Fruit fly (Drosophila melanogaster) whole organism, adult: ENCODE measurements around the gene CG42822.

Experiments used
- CG11617 ChIP-seq: fragments of 200-800 bp; sonication (Bioruptor generic); optimal IDR thresholded peaks from 2 replicates; lab custom pipeline; 2017; ENCODE audit warnings: mild to moderate bottlenecking, missing biosample characterization, missing genetic modification reagents, missing genetic modification characterization
- CG12768 ChIP-seq: fragments of 200-800 bp; sonication (Bioruptor generic); optimal IDR thresholded peaks from 2 replicates; lab custom pipeline; 2017; ENCODE audit warnings: missing biosample characterization, missing genetic modification characterization, mild to moderate bottlenecking, moderate library complexity, missing genetic modification reagents
- CG1620 ChIP-seq: fragments of 200-800 bp; sonication (Bioruptor generic); optimal IDR thresholded peaks from 2 replicates; lab custom pipeline; 2016; ENCODE audit warnings: missing biosample characterization, missing genetic modification characterization
- CG33017 ChIP-seq: fragments of 200-800 bp; sonication (Bioruptor generic); optimal IDR thresholded peaks from 2 replicates; lab custom pipeline; 2018; ENCODE audit warnings: missing biosample characterization, mild to moderate bottlenecking, missing genetic modification characterization, moderate library complexity
- CG7101 ChIP-seq: fragments of 200-800 bp; sonication (Bioruptor generic); optimal IDR thresholded peaks from 2 replicates; lab custom pipeline; 2018; ENCODE audit warnings: missing biosample characterization, mild to moderate bottlenecking, missing genetic modification characterization, moderate library complexity
- Clk ChIP-seq: fragments of 200-800 bp; sonication (Bioruptor generic); optimal IDR thresholded peaks from 2 replicates; lab custom pipeline; 2017; ENCODE audit warnings: missing biosample characterization, missing genetic modification characterization
- Mnt ChIP-seq: fragments of 200-800 bp; sonication (Bioruptor generic); optimal IDR thresholded peaks from 2 replicates; lab custom pipeline; 2016; ENCODE audit warnings: missing biosample characterization, mild to moderate bottlenecking, missing genetic modification characterization
- bab1 ChIP-seq: fragments of 200-800 bp; sonication (Bioruptor generic); optimal IDR thresholded peaks from 3 replicates; lab custom pipeline; 2019; ENCODE audit warnings: missing biosample characterization, mild to moderate bottlenecking, missing genetic modification characterization, moderate library complexity
- cic ChIP-seq: fragments of 200-800 bp; sonication (Bioruptor generic); optimal IDR thresholded peaks from 2 replicates; lab custom pipeline; 2017; ENCODE audit warnings: missing biosample characterization, mild to moderate bottlenecking, missing genetic modification characterization, moderate library complexity
- kay ChIP-seq: fragments of 200-800 bp; sonication (Bioruptor generic); peaks from one replicate; lab custom pipeline; 2016; ENCODE audit warnings: missing biosample characterization, missing genetic modification characterization, borderline replicate concordance
- ovo ChIP-seq: fragments of 200-800 bp; sonication (Bioruptor generic); optimal IDR thresholded peaks from 2 replicates; lab custom pipeline; 2016; ENCODE audit warnings: missing biosample characterization, missing genetic modification characterization

dm6 chr3R:17430481-17430880 is 16.8 kb downstream of the CG42822 start:
- TF ChIP-seq kay (no peak), CG33017 (tag; lab: Kevin White, UChicago) (no peak), CG12768 (GFP tag; lab: Kevin White, UChicago) (no peak), Clk (GFP tag; lab: Kevin White, UChicago) (no peak), ovo (GFP tag; lab: Kevin White, UChicago) (no peak), cic (GFP tag; lab: Kevin White, UChicago) (no peak), bab1 (GFP tag; lab: Kevin White, UChicago) (no peak), CG7101 (tag; lab: Kevin White, UChicago) (no peak), CG1620 (GFP tag; lab: Kevin White, UChicago) (no peak), CG11617 (GFP tag; lab: Kevin White, UChicago) (no peak), Mnt (GFP tag; lab: Kevin White, UChicago) (no peak)
